Fruit fly (Drosophila melanogaster): ENCODE measurements around the gene Coq4.
A peak's percentile ranks its signal among the peaks of the same experiment; 100 is the strongest.

The Coq4 gene

dm6 chr3L:17407480-17408093, 25.8 kb downstream of the Coq4 start (continued):
- peak; percentile 69 for TF ChIP-seq D (optimal IDR thresholded peaks at IDR 0.05)
- no peak for TF ChIP-seq D (GFP tag; optimal IDR thresholded peaks at IDR 0.05)
- no peak for TF ChIP-seq Aef1 (GFP tag; IDR thresholded peaks at IDR 0.05)
- no peak for TF ChIP-seq CG12659 (GFP tag; optimal IDR thresholded peaks at IDR 0.05)
- no peak for TF ChIP-seq BtbVII (GFP tag; optimal IDR thresholded peaks at IDR 0.05)
- no peak for TF ChIP-seq CG14441 (GFP tag; IDR thresholded peaks at IDR 0.05)
- no peak for TF ChIP-seq Jarid2 (GFP tag; optimal IDR thresholded peaks at IDR 0.05)
- no peak for TF ChIP-seq Dad (GFP tag; optimal IDR thresholded peaks at IDR 0.05)
- peak; percentile 93 for TF ChIP-seq cad (GFP tag; optimal IDR thresholded peaks at IDR 0.05)
- TF ChIP-seq CG7372 (GFP tag; IDR thresholded peaks at IDR 0.05), result no peak
- TF ChIP-seq CG30403 (GFP tag; optimal IDR thresholded peaks at IDR 0.05), result no peak
- no peak for TF ChIP-seq MESR4 (GFP tag; optimal IDR thresholded peaks at IDR 0.05)
- TF ChIP-seq ATbp (GFP tag; optimal IDR thresholded peaks at IDR 0.05), result no peak
- no peak for TF ChIP-seq Sox102F (GFP tag; optimal IDR thresholded peaks at IDR 0.05)
- TF ChIP-seq CG4328 (GFP tag; optimal IDR thresholded peaks at IDR 0.05), result no peak
- TF ChIP-seq da (GFP tag; optimal IDR thresholded peaks at IDR 0.05), result no peak
- no peak for TF ChIP-seq CG10209 (GFP tag; optimal IDR thresholded peaks at IDR 0.05)
- no peak for TF ChIP-seq Neu2 (GFP tag; optimal IDR thresholded peaks at IDR 0.05; ENCODE audit: borderline replicate concordance)
- TF ChIP-seq ftz-f1 (GFP tag; optimal IDR thresholded peaks at IDR 0.05), result no peak
- no peak for TF ChIP-seq CG7556 (GFP tag; optimal IDR thresholded peaks at IDR 0.05)
- no peak for TF ChIP-seq gfzf (GFP tag; optimal IDR thresholded peaks at IDR 0.05)
- TF ChIP-seq ERR (GFP tag; optimal IDR thresholded peaks at IDR 0.05), result no peak
- TF ChIP-seq en (GFP tag; optimal IDR thresholded peaks at IDR 0.05), result no peak
- TF ChIP-seq CG11398 (GFP tag; optimal IDR thresholded peaks at IDR 0.05), result no peak
- TF ChIP-seq CG13287 (GFP tag; IDR thresholded peaks at IDR 0.05; ENCODE audit: partially characterized antibody), result no peak
- no peak for TF ChIP-seq CG12391 (tag; optimal IDR thresholded peaks at IDR 0.05)
- TF ChIP-seq CG17612 (GFP tag; IDR thresholded peaks at IDR 0.05), result no peak
- no peak for TF ChIP-seq Vsx1 (GFP tag; optimal IDR thresholded peaks at IDR 0.05)
- no peak for TF ChIP-seq CHES-1-like (GFP tag; optimal IDR thresholded peaks at IDR 0.05)
- TF ChIP-seq CG32772 (GFP tag; IDR thresholded peaks at IDR 0.05), result no peak
- TF ChIP-seq CG7928 (GFP tag; optimal IDR thresholded peaks at IDR 0.05), result no peak
- TF ChIP-seq klu (GFP tag; IDR thresholded peaks at IDR 0.05), result no peak
- no peak for TF ChIP-seq CG12744 (GFP tag; optimal IDR thresholded peaks at IDR 0.05)
- TF ChIP-seq ash1 (GFP tag; optimal IDR thresholded peaks at IDR 0.05), result no peak
- peak; percentile 58 for TF ChIP-seq kni (GFP tag; optimal IDR thresholded peaks at IDR 0.05)
- peak; percentile 60 for TF ChIP-seq CG12769 (tag; optimal IDR thresholded peaks at IDR 0.05)
- no peak for TF ChIP-seq toy (GFP tag; IDR thresholded peaks at IDR 0.05)
- TF ChIP-seq CG6854 (GFP tag; optimal IDR thresholded peaks at IDR 0.05), result no peak
- peak in 1 of 2 experiments; percentile 82 for TF ChIP-seq tll (GFP tag; optimal IDR thresholded peaks at IDR 0.05)
- peak; percentile 55 for TF ChIP-seq pros (GFP tag; optimal IDR thresholded peaks at IDR 0.05)
- no peak for TF ChIP-seq CG9215 (GFP tag; IDR thresholded peaks at IDR 0.05)
- no peak for TF ChIP-seq sc (optimal IDR thresholded peaks at IDR 0.05)
- no peak for TF ChIP-seq sc (GFP tag; optimal IDR thresholded peaks at IDR 0.05)
- no peak for TF ChIP-seq CG17568 (GFP tag; optimal IDR thresholded peaks at IDR 0.05)
- no peak for TF ChIP-seq CG11456 (GFP tag; IDR thresholded peaks at IDR 0.05)
- no peak for TF ChIP-seq sim (GFP tag; IDR thresholded peaks at IDR 0.05)
- TF ChIP-seq mam (GFP tag; optimal IDR thresholded peaks at IDR 0.05), result no peak
- no peak for TF ChIP-seq Myb (GFP tag; optimal IDR thresholded peaks at IDR 0.05)
- peak; percentile 22 for TF ChIP-seq abd-A (tag; optimal IDR thresholded peaks at IDR 0.05)
- TF ChIP-seq CG10147 (GFP tag; optimal IDR thresholded peaks at IDR 0.05), result no peak
- TF ChIP-seq CG33557 (GFP tag; optimal IDR thresholded peaks at IDR 0.05), result no peak
